Fruit fly (Drosophila melanogaster): Measurements from ENCODE around the gene CG9917.

CG9917 gene

dm6 chrX:16333434-16334141 lies 10.6 kb upstream of the CG9917 start, which contains the start of the genes CG9921 and Dsp1 (continued):
- TF ChIP-seq ase (GFP tag; IDR thresholded peaks at IDR 0.05) (no peak), CG12071 (GFP tag; optimal IDR thresholded peaks at IDR 0.05) (peak; percentile 30), CG6654 (GFP tag; optimal IDR thresholded peaks at IDR 0.05) (no peak), CG2129 (GFP tag; IDR thresholded peaks at IDR 0.05; ENCODE audit: partially characterized antibody) (no peak), ash1 (GFP tag; optimal IDR thresholded peaks at IDR 0.05) (no peak), Rfx (GFP tag; IDR thresholded peaks at IDR 0.05) (peak; percentile 32; the same call in 1 of the 2 replicates), onecut (GFP tag; IDR thresholded peaks at IDR 0.05) (no peak), sqz (GFP tag; optimal IDR thresholded peaks at IDR 0.05) (no peak), Sox100B (GFP tag; optimal IDR thresholded peaks at IDR 0.05) (no peak), CG32532 (GFP tag; IDR thresholded peaks at IDR 0.05) (peak; percentile 25; the same call in 1 of the 2 replicates), ssp (GFP tag; IDR thresholded peaks at IDR 0.05) (no peak), pho (GFP tag; optimal IDR thresholded peaks at IDR 0.05) (no peak), CG3995 (GFP tag; optimal IDR thresholded peaks at IDR 0.05) (no peak), abd-A (tag; optimal IDR thresholded peaks at IDR 0.05) (no peak), CG7357 (GFP tag; IDR thresholded peaks at IDR 0.05) (no peak), Sin3A (optimal IDR thresholded peaks at IDR 0.05) (no peak), Stat92E (GFP tag; optimal IDR thresholded peaks at IDR 0.05) (no peak), ac (GFP tag; optimal IDR thresholded peaks at IDR 0.05) (no peak), mirr (GFP tag; optimal IDR thresholded peaks at IDR 0.05) (no peak), CG17568 (GFP tag; optimal IDR thresholded peaks at IDR 0.05) (no peak), CG10366 (GFP tag; IDR thresholded peaks at IDR 0.05) (no peak), danr (GFP tag; IDR thresholded peaks at IDR 0.05) (no peak), ind (GFP tag; optimal IDR thresholded peaks at IDR 0.05) (no peak), br (optimal IDR thresholded peaks at IDR 0.05) (no peak), ems (GFP tag; optimal IDR thresholded peaks at IDR 0.05) (no peak), Lhr (GFP tag; optimal IDR thresholded peaks at IDR 0.05) (no peak), Bgb (GFP tag; IDR thresholded peaks at IDR 0.05; ENCODE audit: partially characterized antibody) (peak; percentile 42; the same call in 1 of the 2 replicates), Six4 (GFP tag; optimal IDR thresholded peaks at IDR 0.05) (no peak), stc (GFP tag; IDR thresholded peaks at IDR 0.05) (no peak; the same call in 1 of the 2 replicates), lab (GFP tag; optimal IDR thresholded peaks at IDR 0.05) (peak; percentile 0), Ets97D (GFP tag; optimal IDR thresholded peaks at IDR 0.05) (no peak), Asciz (GFP tag; optimal IDR thresholded peaks at IDR 0.05) (peak; percentile 18), Hsf (GFP tag; optimal IDR thresholded peaks at IDR 0.05) (no peak), CG8388 (GFP tag; optimal IDR thresholded peaks at IDR 0.05) (no peak), hbn (GFP tag; IDR thresholded peaks at IDR 0.05; ENCODE audit: partially characterized antibody) (0 out of 2 replicates have a peak, but pooled peaks have one; percentile 43), ci (GFP tag; IDR thresholded peaks at IDR 0.05) (peak; percentile 62; the same call in 2 of the 3 replicates), hb (GFP tag; IDR thresholded peaks at IDR 0.05; ENCODE audit: partially characterized antibody) (no peak), CG2120 (GFP tag; optimal IDR thresholded peaks at IDR 0.05) (no peak), Deaf1 (tag; optimal IDR thresholded peaks at IDR 0.05) (peak; percentile 66), run (tag; optimal IDR thresholded peaks at IDR 0.05) (no peak), CG10462 (GFP tag; optimal IDR thresholded peaks at IDR 0.05) (no peak), CG9437 (GFP tag; optimal IDR thresholded peaks at IDR 0.05) (no peak), mld (GFP tag; IDR thresholded peaks at IDR 0.05; ENCODE audit: partially characterized antibody) (no peak), esg (GFP tag; conservative IDR thresholded peaks at IDR 0.05) (no peak), Sry-δ (GFP tag; optimal IDR thresholded peaks at IDR 0.05) (no peak), p53 (GFP tag; optimal IDR thresholded peaks at IDR 0.05) (no peak), CG11696 (GFP tag; IDR thresholded peaks at IDR 0.05) (peak; percentile 32; the same call in 1 of the 2 replicates), CG18476 (GFP tag; optimal IDR thresholded peaks at IDR 0.05) (no peak), gcm2 (GFP tag; optimal IDR thresholded peaks at IDR 0.05) (no peak), CG11723 (GFP tag; optimal IDR thresholded peaks at IDR 0.05) (no peak)
